Worm (Caenorhabditis elegans): ENCODE results near the gene C12D5.10.

The C12D5.10 gene

ce11 chrV:7737710-7738109 is 44.4 kb upstream of the C12D5.10 start, which contains the start of gene srr-9:
TSS of gene srr-9 (plus strand) at chrV:7738010.
- TF ChIP-seq tbx-2 (tag; optimal IDR thresholded peaks at IDR 0.05) (no peak), lin-15B (tag; optimal IDR thresholded peaks at IDR 0.05) (no peak), ceh-28 (tag; optimal IDR thresholded peaks at IDR 0.05) (no peak), lin-39 (tag; optimal IDR thresholded peaks at IDR 0.05) (no peak), nhr-237 (tag; optimal IDR thresholded peaks at IDR 0.05) (no peak), unc-62 (GFP tag; optimal IDR thresholded peaks at IDR 0.05) (no peak), zag-1 (tag; optimal IDR thresholded peaks at IDR 0.05) (no peak), nhr-28 (tag; optimal IDR thresholded peaks at IDR 0.05) (no peak), nhr-11 (tag; optimal IDR thresholded peaks at IDR 0.05) (no peak)

ce11 chrV:7735319-7735718 is 42.0 kb upstream of the C12D5.10 start, which contains the start of gene srr-10:
TSS of gene srr-10 (plus strand) at chrV:7735619.
- TF ChIP-seq elt-1 (tag; optimal IDR thresholded peaks at IDR 0.05) (no peak), tbx-2 (tag; optimal IDR thresholded peaks at IDR 0.05) (no peak), R02D3.7 (tag; optimal IDR thresholded peaks at IDR 0.05) (no peak), fkh-2 (tag; optimal IDR thresholded peaks at IDR 0.05) (no peak), aly-2 (tag; optimal IDR thresholded peaks at IDR 0.05) (no peak), lin-39 (tag; optimal IDR thresholded peaks at IDR 0.05) (no peak), nhr-23 (tag; optimal IDR thresholded peaks at IDR 0.05) (no peak), unc-39 (tag; optimal IDR thresholded peaks at IDR 0.05) (no peak), nhr-25 (tag; optimal IDR thresholded peaks at IDR 0.05) (no peak), unc-62 (GFP tag; optimal IDR thresholded peaks at IDR 0.05) (no peak), mdl-1 (tag; optimal IDR thresholded peaks at IDR 0.05) (no peak)

- TF ChIP-seq lin-39 (tag; optimal IDR thresholded peaks at IDR 0.05) (peak; percentile 82), nhr-28 (tag; optimal IDR thresholded peaks at IDR 0.05) (no peak), jun-1 (tag; optimal IDR thresholded peaks at IDR 0.05) (no peak), unc-39 (tag; optimal IDR thresholded peaks at IDR 0.05) (no peak), elt-2 (tag; optimal IDR thresholded peaks at IDR 0.05) (peak; percentile 4), ZK546.5 (tag; optimal IDR thresholded peaks at IDR 0.05) (no peak), nhr-43 (tag; optimal IDR thresholded peaks at IDR 0.05; ENCODE audit: poor library complexity, severe bottlenecking) (no peak), elt-3 (tag; optimal IDR thresholded peaks at IDR 0.05) (no peak), zag-1 (tag; optimal IDR thresholded peaks at IDR 0.05) (no peak), fkh-10 (GFP tag; optimal IDR thresholded peaks at IDR 0.05) (peak; percentile 31), aly-2 (tag; optimal IDR thresholded peaks at IDR 0.05) (no peak), snpc-4 (tag; optimal IDR thresholded peaks at IDR 0.05) (peak; percentile 7), mml-1 (tag; optimal IDR thresholded peaks at IDR 0.05) (no peak), nhr-23 (tag; optimal IDR thresholded peaks at IDR 0.05) (peak; percentile 66), lin-15B (tag; optimal IDR thresholded peaks at IDR 0.05) (peak; percentile 64), lsy-12 (tag; optimal IDR thresholded peaks at IDR 0.05) (no peak), pha-4 (tag; optimal IDR thresholded peaks at IDR 0.05) (peak; percentile 77), pqm-1 (tag; optimal IDR thresholded peaks at IDR 0.05) (no peak), daf-12 (tag; optimal IDR thresholded peaks at IDR 0.05) (no peak), ama-1 (optimal IDR thresholded peaks at IDR 0.05) (peak; percentile 28), skn-1 (tag; optimal IDR thresholded peaks at IDR 0.05) (peak; percentile 83), nhr-237 (tag; optimal IDR thresholded peaks at IDR 0.05) (no peak), nhr-25 (tag; optimal IDR thresholded peaks at IDR 0.05) (peak; percentile 65), nhr-76 (tag; optimal IDR thresholded peaks at IDR 0.05) (no peak), egl-5 (tag; optimal IDR thresholded peaks at IDR 0.05) (peak; percentile 23), nfya-1 (tag; optimal IDR thresholded peaks at IDR 0.05; ENCODE audit: insufficient read depth) (peak; percentile 76), ceh-28 (tag; optimal IDR thresholded peaks at IDR 0.05) (peak; percentile 5), nhr-12 (tag; optimal IDR thresholded peaks at IDR 0.05) (no peak), hmg-11 (tag; optimal IDR thresholded peaks at IDR 0.05) (peak; percentile 57), ceh-16 (tag; optimal IDR thresholded peaks at IDR 0.05) (no peak)
These were observed 41.6 kb upstream of the C12D5.10 start, which contains the start of gene clic-1 for ce11 chrV:7734909-7735308. TSS of gene clic-1 (minus strand) at chrV:7734911.

ce11 chrV:7733240-7733765 is 40.0 kb upstream of the C12D5.10 start:
- TF ChIP-seq mml-1 (tag; optimal IDR thresholded peaks at IDR 0.05) (no peak), elt-1 (tag; optimal IDR thresholded peaks at IDR 0.05) (no peak), ZK546.5 (tag; optimal IDR thresholded peaks at IDR 0.05) (no peak), elt-3 (tag; optimal IDR thresholded peaks at IDR 0.05) (no peak), sea-2 (GFP tag; optimal IDR thresholded peaks at IDR 0.05) (no peak), elt-2 (tag; optimal IDR thresholded peaks at IDR 0.05) (no peak), tbx-2 (tag; optimal IDR thresholded peaks at IDR 0.05) (no peak), jun-1 (tag; optimal IDR thresholded peaks at IDR 0.05) (no peak), fkh-10 (GFP tag; optimal IDR thresholded peaks at IDR 0.05) (no peak), ama-1 (optimal IDR thresholded peaks at IDR 0.05) (no peak), daf-12 (tag; optimal IDR thresholded peaks at IDR 0.05) (no peak), ceh-28 (tag; optimal IDR thresholded peaks at IDR 0.05) (no peak), nhr-28 (tag; optimal IDR thresholded peaks at IDR 0.05) (no peak), hmg-11 (tag; optimal IDR thresholded peaks at IDR 0.05) (no peak)

Data from whole organism, L3 larva.